Worm (Caenorhabditis elegans) whole organism, mixed stage, embryonic: ENCODE measurements around the gene ech-9.

Source experiments
- M03D4.4 ChIP-seq: sonication (generic microtip); optimal IDR thresholded peaks from 2 replicates; lab custom pipeline; 2017; ENCODE audit warnings: mild to moderate bottlenecking, missing genetic modification characterization, missing compliant biosample characterization
- blmp-1 ChIP-seq: fragments of 150-350 bp; optimal IDR thresholded peaks from 2 replicates; lab custom pipeline; 2014; ENCODE audit warnings: missing biosample characterization, missing genetic modification characterization
- ceh-43 ChIP-seq: fragments of 200-800 bp; sonication (Bioruptor generic); optimal IDR thresholded peaks from 2 replicates; lab custom pipeline; 2018; ENCODE audit warnings: mild to moderate bottlenecking, missing genetic modification characterization, moderate library complexity, missing compliant biosample characterization
- ceh-83 ChIP-seq: fragments of 200-800 bp; sonication (Bioruptor generic); optimal IDR thresholded peaks from 2 replicates; lab custom pipeline; 2018; ENCODE audit warnings: mild to moderate bottlenecking, missing genetic modification characterization, missing compliant biosample characterization
- ces-1 ChIP-seq: fragments of 150-350 bp; optimal IDR thresholded peaks from 2 replicates; lab custom pipeline; 2014; ENCODE audit warnings: missing biosample characterization, missing genetic modification reagents, missing genetic modification characterization
- cnd-1 ChIP-seq: fragments of 200-800 bp; sonication (Bioruptor generic); optimal IDR thresholded peaks from 2 replicates; lab custom pipeline; 2018; ENCODE audit warnings: mild to moderate bottlenecking, missing genetic modification characterization, missing compliant biosample characterization
- elt-1 ChIP-seq: sonication (generic microtip); optimal IDR thresholded peaks from 2 replicates; lab custom pipeline; 2017; ENCODE audit warnings: missing genetic modification characterization, mild to moderate bottlenecking, missing compliant biosample characterization, antibody characterized with exemption, moderate library complexity, borderline replicate concordance; ENCODE audit not compliant: insufficient read depth
- elt-3 ChIP-seq: fragments of 150-350 bp; optimal IDR thresholded peaks from 2 replicates; lab custom pipeline; 2014; ENCODE audit warnings: missing biosample characterization, missing genetic modification characterization
- flh-1 ChIP-seq: fragments of 200-800 bp; sonication (Bioruptor generic); optimal IDR thresholded peaks from 2 replicates; lab custom pipeline; 2018; ENCODE audit warnings: mild to moderate bottlenecking, missing genetic modification characterization, moderate library complexity, missing compliant biosample characterization
- hlh-1 ChIP-seq: fragments of 150-350 bp; optimal IDR thresholded peaks from 2 replicates; lab custom pipeline; 2014; ENCODE audit warnings: missing biosample characterization, missing genetic modification reagents, missing genetic modification characterization
- lin-32 ChIP-seq: fragments of 200-800 bp; sonication (Bioruptor generic); optimal IDR thresholded peaks from 2 replicates; lab custom pipeline; 2018; ENCODE audit warnings: mild to moderate bottlenecking, missing genetic modification characterization, missing compliant biosample characterization
- lsy-2 ChIP-seq: fragments of 150-350 bp; optimal IDR thresholded peaks from 2 replicates; lab custom pipeline; 2014; ENCODE audit warnings: missing biosample characterization, missing genetic modification characterization
- mab-5 ChIP-seq: fragments of 150-350 bp; optimal IDR thresholded peaks from 2 replicates; lab custom pipeline; 2014; ENCODE audit warnings: missing biosample characterization, missing genetic modification characterization
- mls-2 ChIP-seq: sonication (generic microtip); optimal IDR thresholded peaks from 2 replicates; lab custom pipeline; 2016; ENCODE audit warnings: mild to moderate bottlenecking, missing genetic modification characterization, moderate library complexity, missing compliant biosample characterization
- nhr-12 ChIP-seq: fragments of 150-350 bp; optimal IDR thresholded peaks from 2 replicates; lab custom pipeline; 2014; ENCODE audit warnings: missing biosample characterization, missing genetic modification characterization
- nhr-2 ChIP-seq: fragments of 150-350 bp; optimal IDR thresholded peaks from 2 replicates; lab custom pipeline; 2014; ENCODE audit warnings: missing biosample characterization, missing genetic modification characterization
- nhr-28 ChIP-seq: fragments of 150-350 bp; optimal IDR thresholded peaks from 2 replicates; lab custom pipeline; 2014; ENCODE audit warnings: missing biosample characterization, missing genetic modification characterization
- nhr-76 ChIP-seq: sonication (generic microtip); optimal IDR thresholded peaks from 2 replicates; lab custom pipeline; 2017; ENCODE audit warnings: missing biosample characterization, missing genetic modification characterization
- pha-4 ChIP-seq: fragments of 150-350 bp; optimal IDR thresholded peaks from 2 replicates; lab custom pipeline; 2018; ENCODE audit warnings: missing biosample characterization, missing genetic modification reagents, missing genetic modification characterization
- sem-2 ChIP-seq: fragments of 200-800 bp; sonication (Bioruptor generic); optimal IDR thresholded peaks from 2 replicates; lab custom pipeline; 2018; ENCODE audit warnings: mild to moderate bottlenecking, missing genetic modification characterization, missing compliant biosample characterization
- snpc-4 ChIP-seq: fragments of 150-350 bp; optimal IDR thresholded peaks from 2 replicates; lab custom pipeline; 2014; ENCODE audit warnings: missing biosample characterization, missing genetic modification characterization
- sptf-1 ChIP-seq: sonication (generic microtip); optimal IDR thresholded peaks from 2 replicates; lab custom pipeline; 2017; ENCODE audit warnings: mild to moderate bottlenecking, missing genetic modification characterization, moderate library complexity, missing compliant biosample characterization
- unc-39 ChIP-seq: fragments of 150-350 bp; optimal IDR thresholded peaks from 2 replicates; lab custom pipeline; 2014; ENCODE audit warnings: missing biosample characterization, missing genetic modification characterization
- unc-62 ChIP-seq: fragments of 150-350 bp; optimal IDR thresholded peaks from 2 replicates; lab custom pipeline; 2014; ENCODE audit warnings: missing biosample characterization, missing genetic modification reagents, missing genetic modification characterization
- zip-8 ChIP-seq: fragments of 150-350 bp; optimal IDR thresholded peaks from 2 replicates; lab custom pipeline; 2014; ENCODE audit warnings: missing biosample characterization, missing genetic modification characterization
- ztf-11 ChIP-seq: fragments of 150-350 bp; optimal IDR thresholded peaks from 2 replicates; lab custom pipeline; 2014; ENCODE audit warnings: missing biosample characterization, missing genetic modification characterization

ech-9 gene

ce11 chrIV:10276960-10277359 lies 41.8 kb upstream of the ech-9 start, which contains the start of gene Y43C5A.7:
Gene Y43C5A.7 (plus strand): TSS chrIV:10277260.
- no peak for TF ChIP-seq elt-1
- no peak for TF ChIP-seq sem-2 (GFP tag; lab: Kevin White, UChicago)
- TF ChIP-seq sptf-1 (tag; lab: Kevin White, UChicago): no peak

- TF ChIP-seq mls-2 (tag; lab: Kevin White, UChicago) (no peak), hlh-1 (tag; lab: Kevin White, UChicago) (no peak), cnd-1 (no peak), blmp-1 (no peak), nhr-12 (tag; lab: Kevin White, UChicago) (no peak), elt-1 (no peak)
Observed at ce11 chrIV:10275050-10275449, 39.9 kb upstream of the ech-9 start.

- TF ChIP-seq elt-1 (no peak), hlh-1 (tag; lab: Kevin White, UChicago) (no peak), sptf-1 (tag; lab: Kevin White, UChicago) (no peak), mls-2 (tag; lab: Kevin White, UChicago) (no peak)
Observed at ce11 chrIV:10273781-10274313, 38.7 kb upstream of the ech-9 start, which contains the start of gene Y43C5A.3. Gene Y43C5A.3 (plus strand): TSS chrIV:10274036.

ce11 chrIV:10273360-10273759 lies 38.2 kb upstream of the ech-9 start:
- TF ChIP-seq unc-62: no peak
- no peak for TF ChIP-seq nhr-12 (tag; lab: Kevin White, UChicago)
- TF ChIP-seq nhr-28 (tag; lab: Kevin White, UChicago): no peak
- TF ChIP-seq mab-5 (tag; lab: Kevin White, UChicago): no peak
- TF ChIP-seq snpc-4 (tag; lab: Kevin White, UChicago): no peak
- TF ChIP-seq ztf-11 (tag; lab: Kevin White, UChicago): no peak
- TF ChIP-seq ceh-43 (GFP tag; lab: Kevin White, UChicago): no peak
- no peak for TF ChIP-seq cnd-1
- no peak for TF ChIP-seq blmp-1
- no peak for TF ChIP-seq pha-4 (tag; lab: Kevin White, UChicago)
- TF ChIP-seq lsy-2 (tag; lab: Kevin White, UChicago): no peak
- TF ChIP-seq ceh-83 (GFP tag; lab: Kevin White, UChicago): no peak
- TF ChIP-seq flh-1 (GFP tag; lab: Kevin White, UChicago): no peak
- TF ChIP-seq unc-39 (tag; lab: Kevin White, UChicago): no peak

- TF ChIP-seq pha-4 (tag; lab: Kevin White, UChicago) (no peak), M03D4.4 (no peak), cnd-1 (no peak), ces-1 (GFP tag; lab: Kevin White, UChicago) (no peak), nhr-2 (tag; lab: Kevin White, UChicago) (no peak), flh-1 (GFP tag; lab: Kevin White, UChicago) (no peak)
Observed at ce11 chrIV:10269137-10269933, 34.2 kb upstream of the ech-9 start, which contains the start of the genes nspd-7 and Y43C5A.2. Gene nspd-7 (minus strand): TSS chrIV:10269187. Gene Y43C5A.2 (plus strand): TSS chrIV:10269883.

ce11 chrIV:10261061-10261460 lies 25.9 kb upstream of the ech-9 start:
- TF ChIP-seq nhr-2 (tag; lab: Kevin White, UChicago) (no peak), elt-3 (peak; percentile 63), M03D4.4 (no peak), elt-1 (peak; percentile 99), lsy-2 (tag; lab: Kevin White, UChicago) (no peak), lin-32 (GFP tag; lab: Kevin White, UChicago) (no peak)

ce11 chrIV:10259557-10259956 lies 24.4 kb upstream of the ech-9 start, which contains the start of gene F01G10.9:
Gene F01G10.9 (minus strand): TSS chrIV:10259657.
- TF ChIP-seq nhr-12 (tag; lab: Kevin White, UChicago) (no peak), nhr-76 (tag; lab: Kevin White, UChicago) (no peak), nhr-28 (tag; lab: Kevin White, UChicago) (no peak), unc-62 (no peak), zip-8 (tag; lab: Kevin White, UChicago) (no peak), elt-3 (no peak)
